Worm (Caenorhabditis elegans): Measurements from ENCODE around the gene T26H5.4.

DNA sequence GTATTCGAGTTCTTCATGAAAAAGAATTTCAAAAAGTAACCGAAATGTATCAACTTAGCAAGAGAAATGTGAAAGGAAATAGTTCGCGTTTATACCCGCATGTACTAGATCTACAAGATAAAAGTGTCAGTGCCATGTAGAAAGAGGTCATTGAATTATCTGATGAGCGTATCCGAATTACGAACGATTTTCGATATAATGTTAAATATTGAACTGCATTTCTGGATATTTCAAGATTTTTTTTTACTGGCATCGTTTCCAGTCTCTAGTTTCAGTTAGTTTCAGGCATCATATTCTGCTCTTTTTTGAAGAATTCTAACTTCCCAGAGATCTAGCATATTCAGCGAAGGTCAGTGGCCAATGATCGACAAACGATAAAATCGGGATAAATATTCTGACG lies 32.9 kb upstream of the T26H5.4 start, which contains the start of gene nhr-150:
- TF ChIP-seq ama-1 (optimal IDR thresholded peaks at IDR 0.05), result no peak
- TF ChIP-seq flt-1 (GFP tag; IDR thresholded peaks at IDR 0.05), result no peak
